Fruit fly (Drosophila melanogaster): ENCODE measurements around the gene CG7142.

Gene CG7142

dm6 chr3R:18252578-18252977 is 26.7 kb downstream of the CG7142 start, which contains the start of gene CG12320 (continued):
- no peak for TF ChIP-seq CG5180 (GFP tag; optimal IDR thresholded peaks at IDR 0.05)
- no peak for TF ChIP-seq CG11093 (GFP tag; IDR thresholded peaks at IDR 0.05)
- TF ChIP-seq CG9817 (tag; optimal IDR thresholded peaks at IDR 0.05): no peak
- no peak for TF ChIP-seq HLHmδ (GFP tag; optimal IDR thresholded peaks at IDR 0.05)
- TF ChIP-seq Dfd (GFP tag; optimal IDR thresholded peaks at IDR 0.05): no peak
- TF ChIP-seq CG3847 (GFP tag; IDR thresholded peaks at IDR 0.05): peak; percentile 53; the same call in 1 of the 2 replicates
- TF ChIP-seq YL-1 (GFP tag; optimal IDR thresholded peaks at IDR 0.05): peak; percentile 57
- TF ChIP-seq Bteb2 (GFP tag; optimal IDR thresholded peaks at IDR 0.05): no peak
- TF ChIP-seq wor (GFP tag; IDR thresholded peaks at IDR 0.05): no peak
- no peak for TF ChIP-seq fd64A (GFP tag; optimal IDR thresholded peaks at IDR 0.05)
- TF ChIP-seq maf-S (GFP tag; optimal IDR thresholded peaks at IDR 0.05): no peak
- no peak for TF ChIP-seq CG17385 (GFP tag; optimal IDR thresholded peaks at IDR 0.05)
- peak; percentile 32 for TF ChIP-seq Med (GFP tag)
- TF ChIP-seq NFAT (GFP tag; IDR thresholded peaks at IDR 0.05): no peak
- TF ChIP-seq tna (GFP tag; IDR thresholded peaks at IDR 0.05; ENCODE audit: partially characterized antibody): no peak
- TF ChIP-seq repo (GFP tag; optimal IDR thresholded peaks at IDR 0.05): no peak
- TF ChIP-seq psq (GFP tag; optimal IDR thresholded peaks at IDR 0.05): no peak
- TF ChIP-seq CG13287 (GFP tag; IDR thresholded peaks at IDR 0.05; ENCODE audit: partially characterized antibody): peak; percentile 42; the same call in 1 of the 2 replicates
- 0 out of 2 replicates have a peak, but pooled peaks have one; percentile 8 for TF ChIP-seq CG17328 (GFP tag; IDR thresholded peaks at IDR 0.05)
- TF ChIP-seq CG10209 (GFP tag; optimal IDR thresholded peaks at IDR 0.05): no peak
- TF ChIP-seq CG16813 (GFP tag; IDR thresholded peaks at IDR 0.05; ENCODE audit: partially characterized antibody): 0 out of 3 replicates have a peak, but pooled peaks have one; percentile 17
- no peak for TF ChIP-seq ara (GFP tag; IDR thresholded peaks at IDR 0.05)
- peak; percentile 5 for TF ChIP-seq CG12659 (GFP tag; optimal IDR thresholded peaks at IDR 0.05)
- no peak for TF ChIP-seq ap (GFP tag; IDR thresholded peaks at IDR 0.05)
- 0 out of 2 replicates have a peak, but pooled peaks have one; percentile 25 for TF ChIP-seq Scr (GFP tag; IDR thresholded peaks at IDR 0.05; ENCODE audit: partially characterized antibody)
- no peak for TF ChIP-seq CG1832 (GFP tag; optimal IDR thresholded peaks at IDR 0.05)
- no peak for TF ChIP-seq Side (GFP tag; optimal IDR thresholded peaks at IDR 0.05)
- no peak for TF ChIP-seq HLH3B (GFP tag; IDR thresholded peaks at IDR 0.05)
- TF ChIP-seq CG3281 (GFP tag; optimal IDR thresholded peaks at IDR 0.05): no peak
- TF ChIP-seq HHEX (GFP tag; optimal IDR thresholded peaks at IDR 0.05): no peak
- peak; percentile 2 for TF ChIP-seq HmgZ (tag; optimal IDR thresholded peaks at IDR 0.05)
- TF ChIP-seq lov (optimal IDR thresholded peaks at IDR 0.05): no peak
- TF ChIP-seq lov (GFP tag; IDR thresholded peaks at IDR 0.05): no peak
- peak; percentile 68 for TF ChIP-seq Dref (GFP tag; IDR thresholded peaks at IDR 0.05)
- peak; percentile 42 for TF ChIP-seq MESR4 (GFP tag; optimal IDR thresholded peaks at IDR 0.05)
- TF ChIP-seq CG1602 (GFP tag; optimal IDR thresholded peaks at IDR 0.05): no peak
- TF ChIP-seq Dll (GFP tag; IDR thresholded peaks at IDR 0.05; ENCODE audit: partially characterized antibody): no peak
- TF ChIP-seq CG13296 (GFP tag; optimal IDR thresholded peaks at IDR 0.05): no peak
- no peak for TF ChIP-seq Xrp1 (GFP tag; IDR thresholded peaks at IDR 0.05)

DNA sequence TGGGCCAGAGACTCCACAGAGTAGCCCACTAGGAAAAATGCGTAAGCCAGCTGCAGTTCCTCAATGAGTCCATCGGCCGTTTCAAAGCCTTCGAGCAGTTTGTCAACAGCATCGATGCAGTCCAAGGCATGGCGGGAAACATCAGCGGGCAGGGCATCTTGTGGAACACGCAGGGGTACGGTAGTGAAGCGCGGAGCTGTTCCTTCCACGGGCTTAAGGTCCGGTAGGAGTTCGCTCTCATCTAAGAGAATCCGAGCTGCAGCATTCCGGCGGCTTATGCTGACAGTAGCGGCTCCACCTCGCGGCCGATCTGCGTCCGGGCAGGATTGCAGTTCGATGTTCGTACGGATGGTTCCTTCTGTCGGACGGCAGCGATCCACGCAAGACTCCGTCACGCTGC is 27.4 kb downstream of the CG7142 start:
- TF ChIP-seq cg (GFP tag; optimal IDR thresholded peaks at IDR 0.05) (no peak), unc-4 (GFP tag; IDR thresholded peaks at IDR 0.05; ENCODE audit: partially characterized antibody) (no peak), CG6765 (GFP tag; optimal IDR thresholded peaks at IDR 0.05) (no peak), CG33557 (GFP tag; optimal IDR thresholded peaks at IDR 0.05) (no peak), yki (optimal IDR thresholded peaks at IDR 0.05) (no peak), CG4404 (GFP tag; IDR thresholded peaks at IDR 0.05) (no peak), Ets65A (GFP tag) (peak; percentile 31), CG17568 (GFP tag; optimal IDR thresholded peaks at IDR 0.05) (no peak), kay (GFP tag; optimal IDR thresholded peaks at IDR 0.05) (no peak), al (GFP tag; IDR thresholded peaks at IDR 0.05) (no peak), CG8478 (optimal IDR thresholded peaks at IDR 0.05) (peak; percentile 53)
